Fruit fly (Drosophila melanogaster) whole organism, embryonic: ENCODE measurements around the gene IntS10.

Experiments used
- ATbp ChIP-seq: fragments of 200-800 bp; sonication (Bioruptor generic); optimal IDR thresholded peaks from 2 replicates; lab custom pipeline; 2017; ENCODE audit warnings: missing biosample characterization, mild to moderate bottlenecking, missing genetic modification characterization, missing genetic modification reagents
- Antp ChIP-seq: fragments of 200-800 bp; sonication (Bioruptor generic); optimal IDR thresholded peaks from 3 replicates; lab custom pipeline; 2016; ENCODE audit warnings: missing biosample characterization, missing genetic modification characterization
- Atf6 ChIP-seq: fragments of 200-800 bp; sonication (Bioruptor generic); IDR thresholded peaks from 2 replicates; pipeline ENCODE4 v1.3.6; 2022; ENCODE audit warnings: missing biosample characterization, missing genetic modification characterization
- CG11723 ChIP-seq: fragments of 200-800 bp; sonication (Bioruptor generic); optimal IDR thresholded peaks from 2 replicates; lab custom pipeline; 2017; ENCODE audit warnings: missing biosample characterization, mild to moderate bottlenecking, missing genetic modification characterization
- CG12299 ChIP-seq: fragments of 200-800 bp; sonication (Bioruptor generic); optimal IDR thresholded peaks from 2 replicates; lab custom pipeline; 2018; ENCODE audit warnings: missing biosample characterization, mild to moderate bottlenecking, missing genetic modification characterization
- CG1233 ChIP-seq: fragments of 200-800 bp; sonication (Bioruptor generic); optimal IDR thresholded peaks from 4 replicates; lab custom pipeline; 2018; ENCODE audit warnings: missing biosample characterization, mild to moderate bottlenecking, missing genetic modification characterization
- CG13296 ChIP-seq: fragments of 200-800 bp; sonication (Bioruptor generic); optimal IDR thresholded peaks from 3 replicates; lab custom pipeline; 2018; ENCODE audit warnings: missing biosample characterization, mild to moderate bottlenecking, missing genetic modification characterization
- CG13624 ChIP-seq: fragments of 200-800 bp; sonication (Bioruptor generic); optimal IDR thresholded peaks from 2 replicates; lab custom pipeline; 2016; ENCODE audit warnings: missing biosample characterization, missing genetic modification characterization
- CG13775 ChIP-seq: fragments of 200-800 bp; sonication (Bioruptor generic); optimal IDR thresholded peaks from 3 replicates; lab custom pipeline; 2017; ENCODE audit warnings: missing biosample characterization, mild to moderate bottlenecking, missing genetic modification characterization
- CG14441 ChIP-seq: fragments of 200-800 bp; sonication (Bioruptor generic); IDR thresholded peaks from 2 replicates; pipeline ENCODE4 v1.3.6; 2022; ENCODE audit warnings: missing biosample characterization, missing genetic modification characterization
- CG15696 ChIP-seq: fragments of 200-800 bp; sonication (Bioruptor generic); optimal IDR thresholded peaks from 2 replicates; lab custom pipeline; 2019; ENCODE audit warnings: missing biosample characterization, mild to moderate bottlenecking, missing genetic modification characterization, moderate library complexity
- CG18599 ChIP-seq: fragments of 200-800 bp; sonication (Bioruptor generic); optimal IDR thresholded peaks from 3 replicates; lab custom pipeline; 2017; ENCODE audit warnings: missing biosample characterization, missing genetic modification characterization, mild to moderate bottlenecking, moderate library complexity, missing genetic modification reagents
- CG2202 ChIP-seq: fragments of 200-800 bp; sonication (Bioruptor generic); optimal IDR thresholded peaks from 2 replicates; lab custom pipeline; 2018; ENCODE audit warnings: missing biosample characterization, mild to moderate bottlenecking, missing genetic modification characterization
- CG31224 ChIP-seq: fragments of 200-800 bp; sonication (Bioruptor generic); IDR thresholded peaks from 2 replicates; pipeline ENCODE4 v1.3.6; 2022; ENCODE audit warnings: missing biosample characterization, missing genetic modification characterization
- CG34422 ChIP-seq: fragments of 200-800 bp; sonication (Bioruptor generic); IDR thresholded peaks from 3 replicates; pipeline ENCODE4 v1.3.6; 2022; ENCODE audit warnings: missing biosample characterization, missing genetic modification characterization
- CG3838 ChIP-seq: fragments of 200-800 bp; sonication (Bioruptor generic); optimal IDR thresholded peaks from 3 replicates; lab custom pipeline; 2016; ENCODE audit warnings: missing biosample characterization, missing genetic modification characterization
- CG4707 ChIP-seq: fragments of 200-800 bp; sonication (Bioruptor generic); optimal IDR thresholded peaks from 2 replicates; lab custom pipeline; 2018; ENCODE audit warnings: missing biosample characterization, mild to moderate bottlenecking, missing genetic modification characterization, moderate library complexity
- CG8478 ChIP-seq: fragments of >200 bp; optimal IDR thresholded peaks from 2 replicates; lab custom pipeline; 2018
- CG9215 ChIP-seq: fragments of 200-800 bp; sonication (Bioruptor generic); IDR thresholded peaks from 2 replicates; pipeline ENCODE4 v1.3.6; 2022; ENCODE audit warnings: missing biosample characterization, missing genetic modification characterization
- CTCF ChIP-seq: fragments of 200-800 bp; sonication (Bioruptor generic); optimal IDR thresholded peaks from 2 replicates; lab custom pipeline; 2017; ENCODE audit warnings: missing biosample characterization, mild to moderate bottlenecking, missing genetic modification characterization, moderate library complexity
- Chrac-16 ChIP-seq: fragments of 200-800 bp; sonication (Bioruptor generic); optimal IDR thresholded peaks from 3 replicates; lab custom pipeline; 2016; ENCODE audit warnings: missing biosample characterization, missing genetic modification characterization
- Deaf1 ChIP-seq: fragments of 200-800 bp; optimal IDR thresholded peaks from 3 replicates; lab custom pipeline; 2019; ENCODE audit warnings: missing biosample characterization, mild to moderate bottlenecking, missing genetic modification characterization, moderate library complexity
- Dll ChIP-seq: fragments of 200-800 bp; sonication (Bioruptor generic); IDR thresholded peaks from 4 replicates; pipeline ENCODE4 v1.3.6; 2022; ENCODE audit warnings: missing biosample characterization, missing genetic modification characterization; ENCODE audit not compliant: partially characterized antibody
- Fer1 ChIP-seq: fragments of 200-800 bp; sonication (Bioruptor generic); optimal IDR thresholded peaks from 2 replicates; lab custom pipeline; 2017; ENCODE audit warnings: missing biosample characterization, mild to moderate bottlenecking, missing genetic modification characterization
- Gug ChIP-seq: fragments of 200-800 bp; sonication (Bioruptor generic); IDR thresholded peaks from 4 replicates; pipeline ENCODE4 v1.3.6; 2022; ENCODE audit warnings: missing biosample characterization, missing genetic modification characterization
- Hey ChIP-seq: fragments of 200-800 bp; sonication (Bioruptor generic); optimal IDR thresholded peaks from 3 replicates; lab custom pipeline; 2018; ENCODE audit warnings: missing biosample characterization, mild to moderate bottlenecking, missing genetic modification characterization
- Myb ChIP-seq: fragments of 200-800 bp; sonication (Bioruptor generic); optimal IDR thresholded peaks from 2 replicates; lab custom pipeline; 2016; ENCODE audit warnings: missing biosample characterization, missing genetic modification characterization
- Neu2 ChIP-seq: fragments of 200-800 bp; sonication (Bioruptor generic); optimal IDR thresholded peaks from 3 replicates; lab custom pipeline; 2016; ENCODE audit warnings: missing biosample characterization, missing genetic modification characterization, borderline replicate concordance
- Pdp1 ChIP-seq, 2 experiments: fragments of 200-800 bp; sonication (Bioruptor generic); optimal IDR thresholded peaks; 3 replicates each; lab custom pipeline; 2016; ENCODE audit warnings: missing biosample characterization in 2 of 2, missing genetic modification characterization in 2 of 2, mild to moderate bottlenecking in 1 of 2, moderate library complexity in 1 of 2
- Rx ChIP-seq: fragments of 200-800 bp; sonication (Bioruptor generic); IDR thresholded peaks from 2 replicates; pipeline ENCODE4 v1.3.6; 2022; ENCODE audit warnings: missing biosample characterization, missing genetic modification characterization
- Sox100B ChIP-seq: fragments of 200-800 bp; sonication (Bioruptor generic); optimal IDR thresholded peaks from 3 replicates; lab custom pipeline; 2018; ENCODE audit warnings: missing biosample characterization, mild to moderate bottlenecking, missing genetic modification characterization
- TFAM ChIP-seq: fragments of 200-800 bp; sonication (Bioruptor generic); optimal IDR thresholded peaks from 2 replicates; lab custom pipeline; 2017; ENCODE audit warnings: missing biosample characterization, missing genetic modification characterization, inconsistent platforms
- Vsx1 ChIP-seq: fragments of 200-800 bp; sonication (Bioruptor generic); optimal IDR thresholded peaks from 2 replicates; lab custom pipeline; 2017; ENCODE audit warnings: missing biosample characterization, mild to moderate bottlenecking, missing genetic modification characterization, missing genetic modification reagents
- al ChIP-seq: fragments of 200-800 bp; sonication (Bioruptor generic); IDR thresholded peaks from 2 replicates; pipeline ENCODE4 v1.3.6; 2022; ENCODE audit warnings: missing biosample characterization, missing genetic modification characterization
- bowl ChIP-seq: fragments of 200-800 bp; sonication (Bioruptor generic); IDR thresholded peaks from 2 replicates; pipeline ENCODE4 v1.3.6; 2022; ENCODE audit warnings: missing biosample characterization, missing genetic modification characterization
- cas ChIP-seq: fragments of 200-800 bp; sonication (Bioruptor generic); IDR thresholded peaks from 2 replicates; pipeline ENCODE4 v1.3.6; 2022; ENCODE audit warnings: missing biosample characterization, missing genetic modification characterization
- caup ChIP-seq: fragments of 200-800 bp; sonication (Bioruptor generic); optimal IDR thresholded peaks from 3 replicates; lab custom pipeline; 2017; ENCODE audit warnings: missing biosample characterization, mild to moderate bottlenecking, missing genetic modification characterization, moderate library complexity; ENCODE audit not compliant: severe bottlenecking
- crc ChIP-seq: fragments of 200-800 bp; sonication (Bioruptor generic); optimal IDR thresholded peaks from 2 replicates; lab custom pipeline; 2016; ENCODE audit warnings: missing biosample characterization, missing genetic modification characterization
- crp ChIP-seq, 2 experiments: fragments of 200-800 bp; sonication (Bioruptor generic); optimal IDR thresholded peaks; 2 replicates in 1 of 2; 3 replicates in 1 of 2; lab custom pipeline; 2017; ENCODE audit warnings: missing biosample characterization in 2 of 2, missing genetic modification characterization in 2 of 2, mild to moderate bottlenecking in 1 of 2, moderate library complexity in 1 of 2
- ftz-f1 ChIP-seq: fragments of 200-800 bp; sonication (Bioruptor generic); optimal IDR thresholded peaks from 2 replicates; lab custom pipeline; 2016; ENCODE audit warnings: missing biosample characterization, missing genetic modification characterization
- gfzf ChIP-seq: fragments of 200-800 bp; sonication (Bioruptor generic); optimal IDR thresholded peaks from 2 replicates; lab custom pipeline; 2016; ENCODE audit warnings: missing biosample characterization, mild to moderate bottlenecking, missing genetic modification characterization, moderate library complexity
- grau ChIP-seq: fragments of 200-800 bp; optimal IDR thresholded peaks from 3 replicates; lab custom pipeline; 2019; ENCODE audit warnings: missing biosample characterization, mild to moderate bottlenecking, missing genetic modification characterization, moderate library complexity
- maf-S ChIP-seq: fragments of 200-800 bp; sonication (Bioruptor generic); optimal IDR thresholded peaks from 2 replicates; lab custom pipeline; 2016; ENCODE audit warnings: missing biosample characterization, missing genetic modification characterization
- pan ChIP-seq, 4 experiments: fragments of >200 bp in 3 of 4; fragments of 200-800 bp in 1 of 4; sonication (Bioruptor generic) in 1 of 4; optimal IDR thresholded peaks in 3 of 4; IDR thresholded peaks in 1 of 4; 2 replicates each; pipeline versions ENCODE4 v1.3.6 to Lab custom; 2017 to 2022; ENCODE audit warnings: missing biosample characterization in 2 of 4, missing genetic modification characterization in 2 of 4, mixed read lengths in 1 of 4
- pb ChIP-seq: fragments of 200-800 bp; sonication (Bioruptor generic); optimal IDR thresholded peaks from 3 replicates; lab custom pipeline; 2016; ENCODE audit warnings: missing biosample characterization, missing genetic modification characterization
- pho ChIP-seq: fragments of 200-800 bp; sonication (Bioruptor generic); optimal IDR thresholded peaks from 2 replicates; lab custom pipeline; 2016; ENCODE audit warnings: missing biosample characterization, missing genetic modification characterization
- psq ChIP-seq: fragments of 200-800 bp; sonication (Bioruptor generic); optimal IDR thresholded peaks from 2 replicates; lab custom pipeline; 2017; ENCODE audit warnings: missing biosample characterization, missing genetic modification characterization
- sim ChIP-seq: fragments of 200-800 bp; sonication (Bioruptor generic); IDR thresholded peaks from 2 replicates; pipeline ENCODE4 v1.3.6; 2022; ENCODE audit warnings: missing biosample characterization, missing genetic modification characterization
- tgo ChIP-seq: fragments of 200-800 bp; sonication (Bioruptor generic); IDR thresholded peaks from 3 replicates; pipeline ENCODE4 v1.3.6; 2022; ENCODE audit warnings: missing biosample characterization, missing genetic modification characterization
- tx ChIP-seq: fragments of 200-800 bp; sonication (Bioruptor generic); optimal IDR thresholded peaks from 2 replicates; lab custom pipeline; 2016; ENCODE audit warnings: missing biosample characterization, missing genetic modification characterization
- zf30C ChIP-seq: fragments of 200-800 bp; sonication (Bioruptor generic); optimal IDR thresholded peaks from 3 replicates; lab custom pipeline; 2018; ENCODE audit warnings: missing biosample characterization, mild to moderate bottlenecking, missing genetic modification characterization

Gene IntS10

dm6 chr3L:3771406-3771935, 35.0 kb upstream of the IntS10 start (continued):
- TF ChIP-seq pho (GFP tag; lab: Kevin White, UChicago) (no peak), CG13296 (GFP tag; lab: Kevin White, UChicago) (peak; percentile 80), CG3838 (GFP tag; lab: Kevin White, UChicago) (no peak), pb (GFP tag; lab: Kevin White, UChicago) (no peak), Dll (GFP tag; lab: Robert Waterston, UW) (no peak), Myb (GFP tag; lab: Kevin White, UChicago) (no peak), CG18599 (GFP tag; lab: Kevin White, UChicago) (peak; percentile 82), Rx (GFP tag; lab: Robert Waterston, UW) (0 out of 2 replicates have a peak, but pooled peaks have one; percentile 25), al (GFP tag; lab: Robert Waterston, UW) (peak; percentile 92), CG13775 (GFP tag; lab: Kevin White, UChicago) (peak; percentile 64), crp (GFP tag; optimal IDR thresholded peaks at IDR 0.05; lab: Kevin White, UChicago) (no peak), pan (optimal IDR thresholded peaks at IDR 0.05; lab: Kevin White, UChicago) (no peak), pan (GFP tag; optimal IDR thresholded peaks at IDR 0.05 in 1 of 2, IDR thresholded peaks at IDR 0.05 in 1 of 2) (peak in 1 of 2 experiments; percentile 90), tx (GFP tag; lab: Kevin White, UChicago) (no peak), zf30C (GFP tag; lab: Kevin White, UChicago) (no peak), CG31224 (peak; percentile 83), maf-S (GFP tag; lab: Kevin White, UChicago) (no peak), ftz-f1 (GFP tag; lab: Kevin White, UChicago) (no peak), ATbp (GFP tag; lab: Kevin White, UChicago) (peak; percentile 47), Fer1 (peak; percentile 82), grau (tag; lab: Kevin White, UChicago) (peak; percentile 98), CG11723 (GFP tag; lab: Kevin White, UChicago) (peak; percentile 16), CG8478 (no peak), Atf6 (GFP tag; lab: Robert Waterston, UW) (peak; percentile 91), Pdp1 (GFP tag; optimal IDR thresholded peaks at IDR 0.05; lab: Kevin White, UChicago) (no peak), Sox100B (GFP tag; lab: Kevin White, UChicago) (peak; percentile 53), caup (GFP tag; lab: Kevin White, UChicago) (peak; percentile 74), Antp (GFP tag; lab: Kevin White, UChicago) (no peak), gfzf (GFP tag; lab: Kevin White, UChicago) (no peak), Deaf1 (peak; percentile 50), CG15696 (no peak), CG9215 (no peak; the same call in 1 of the 2 replicates), cas (GFP tag; lab: Robert Waterston, UW) (peak; percentile 72; the same call in 1 of the 2 replicates), Gug (peak; percentile 64), CG12299 (tag; lab: Kevin White, UChicago) (peak; percentile 75), bowl (GFP tag; lab: Robert Waterston, UW) (no peak), CTCF (GFP tag; lab: Kevin White, UChicago) (no peak), CG14441 (GFP tag; lab: Robert Waterston, UW) (peak; percentile 79), CG2202 (tag; lab: Kevin White, UChicago) (no peak), CG1233 (GFP tag; lab: Kevin White, UChicago) (peak; percentile 45), tgo (peak; percentile 88), Hey (tag; lab: Kevin White, UChicago) (no peak), crc (GFP tag; lab: Kevin White, UChicago) (no peak), psq (GFP tag; lab: Kevin White, UChicago) (no peak), CG13624 (GFP tag; lab: Kevin White, UChicago) (no peak), Vsx1 (peak; percentile 42), TFAM (GFP tag; lab: Kevin White, UChicago) (no peak), Neu2 (GFP tag; lab: Kevin White, UChicago) (no peak), CG4707 (GFP tag; lab: Kevin White, UChicago) (peak; percentile 38), Chrac-16 (GFP tag; lab: Kevin White, UChicago) (peak; percentile 57), sim (GFP tag; lab: Robert Waterston, UW) (no peak), CG34422 (GFP tag; lab: Robert Waterston, UW) (peak; percentile 81; the same call in 2 of the 3 replicates)
